Worm (Caenorhabditis elegans) whole organism, L4 larva: ENCODE measurements around the gene C55A1.6.

Source experiments
- F26F4.8 ChIP-seq: fragments of 200-800 bp; sonication (Bioruptor generic); conservative IDR thresholded peaks from 2 replicates; pipeline ENCODE4 v1.3.6; 2022; ENCODE audit warnings: missing genetic modification characterization, missing compliant biosample characterization
- R02D3.7 ChIP-seq: fragments of 150-350 bp; sonication (generic microtip); optimal IDR thresholded peaks from 3 replicates; lab custom pipeline; 2014; ENCODE audit warnings: missing biosample characterization, missing genetic modification characterization
- T20F7.1 ChIP-seq: fragments of 200-800 bp; sonication (Bioruptor generic); optimal IDR thresholded peaks from 2 replicates; lab custom pipeline; 2018; ENCODE audit warnings: mild to moderate bottlenecking, missing genetic modification characterization, missing compliant biosample characterization
- T26A8.4 ChIP-seq: fragments of 200-800 bp; sonication (Bioruptor generic); IDR thresholded peaks from 2 replicates; pipeline ENCODE4 v1.3.6; 2022; ENCODE audit warnings: missing genetic modification characterization, missing compliant biosample characterization
- Y5F2A.4 ChIP-seq: fragments of 200-800 bp; sonication (Bioruptor generic); optimal IDR thresholded peaks from 2 replicates; lab custom pipeline; 2018; ENCODE audit warnings: mild to moderate bottlenecking, missing genetic modification characterization, missing compliant biosample characterization
- ceh-28 ChIP-seq: fragments of 150-350 bp; optimal IDR thresholded peaks from 2 replicates; lab custom pipeline; 2014; ENCODE audit warnings: missing biosample characterization, missing genetic modification reagents, missing genetic modification characterization
- ceh-62 ChIP-seq: sonication (generic microtip); optimal IDR thresholded peaks from 2 replicates; lab custom pipeline; 2017; ENCODE audit warnings: missing biosample characterization, missing genetic modification characterization
- ces-1 ChIP-seq: fragments of 150-350 bp; sonication (generic microtip); optimal IDR thresholded peaks from 4 replicates; lab custom pipeline; 2014; ENCODE audit warnings: missing biosample characterization, missing genetic modification reagents, missing genetic modification characterization
- daf-16 ChIP-seq, 3 experiments: sonication (generic microtip); optimal IDR thresholded peaks; 2 replicates each; lab custom pipeline; 2016 to 2017; ENCODE audit warnings: missing genetic modification characterization in 3 of 3, missing genetic modification reagents in 3 of 3, mild to moderate bottlenecking in 2 of 3, missing compliant biosample characterization in 2 of 3, missing biosample characterization in 1 of 3, moderate library complexity in 1 of 3
- daf-19 ChIP-seq: fragments of 200-800 bp; sonication (Bioruptor generic); conservative IDR thresholded peaks from 2 replicates; pipeline ENCODE4 v1.3.6; 2022; ENCODE audit warnings: missing genetic modification characterization, missing compliant biosample characterization
- dmd-6 ChIP-seq: fragments of 200-800 bp; sonication (Bioruptor generic); IDR thresholded peaks from 2 replicates; pipeline ENCODE4 v1.3.6; 2022; ENCODE audit warnings: missing genetic modification reagents, missing genetic modification characterization, missing compliant biosample characterization
- dmd-8 ChIP-seq: fragments of 200-800 bp; sonication (Bioruptor generic); IDR thresholded peaks from 2 replicates; pipeline ENCODE4 v1.3.6; 2022; ENCODE audit warnings: missing genetic modification characterization, missing compliant biosample characterization
- dve-1 ChIP-seq: sonication (generic microtip); optimal IDR thresholded peaks from 2 replicates; lab custom pipeline; 2017; ENCODE audit warnings: antibody characterized with exemption, mild to moderate bottlenecking, missing genetic modification characterization, missing compliant biosample characterization; ENCODE audit not compliant: insufficient read depth
- gei-8 ChIP-seq: fragments of 200-800 bp; sonication (Bioruptor generic); optimal IDR thresholded peaks from 2 replicates; lab custom pipeline; 2018; ENCODE audit warnings: mild to moderate bottlenecking, missing genetic modification characterization, missing compliant biosample characterization
- hif-1 ChIP-seq, 2 experiments: sonication (generic microtip); optimal IDR thresholded peaks; 2 replicates each; lab custom pipeline; 2016 to 2017; ENCODE audit warnings: missing compliant biosample characterization in 2 of 2, missing genetic modification characterization in 2 of 2, missing genetic modification reagents in 2 of 2, missing genotype in 2 of 2, mild to moderate bottlenecking in 1 of 2
- hlh-11 ChIP-seq: fragments of 200-800 bp; sonication (Bioruptor generic); optimal IDR thresholded peaks from 2 replicates; lab custom pipeline; 2018; ENCODE audit warnings: mild to moderate bottlenecking, missing genetic modification characterization, missing compliant biosample characterization
- hlh-30 ChIP-seq: sonication (generic microtip); optimal IDR thresholded peaks from 2 replicates; lab custom pipeline; 2017; ENCODE audit warnings: antibody characterized with exemption, mild to moderate bottlenecking, missing genetic modification characterization, missing compliant biosample characterization; ENCODE audit not compliant: insufficient read depth
- lin-1 ChIP-seq: fragments of 200-800 bp; sonication (Bioruptor generic); IDR thresholded peaks from 2 replicates; pipeline ENCODE4 v1.3.6; 2022; ENCODE audit warnings: missing genetic modification reagents, missing genetic modification characterization, missing compliant biosample characterization
- lir-3 ChIP-seq: sonication (generic microtip); optimal IDR thresholded peaks from 2 replicates; lab custom pipeline; 2016; ENCODE audit warnings: mild to moderate bottlenecking, missing genetic modification characterization, missing compliant biosample characterization
- lsy-2 ChIP-seq, 2 experiments: fragments of 150-350 bp in 1 of 2; sonication (generic microtip) in 1 of 2; optimal IDR thresholded peaks; 2 replicates each; lab custom pipeline; 2014 to 2017; ENCODE audit warnings: missing biosample characterization in 2 of 2, missing genetic modification characterization in 2 of 2
- madf-5 ChIP-seq, 2 experiments: fragments of 200-800 bp; sonication (Bioruptor generic); IDR thresholded peaks; 2 replicates each; pipeline ENCODE4 v1.3.6; 2022; ENCODE audit warnings: missing compliant biosample characterization in 2 of 2, missing genetic modification characterization in 2 of 2
- madf-9 ChIP-seq: fragments of 200-800 bp; sonication (Bioruptor generic); conservative IDR thresholded peaks from 2 replicates; pipeline ENCODE4 v1.3.6; 2022; ENCODE audit warnings: missing genetic modification reagents, missing genetic modification characterization, missing compliant biosample characterization
- mdl-1 ChIP-seq, 2 experiments: fragments of 150-350 bp in 1 of 2; sonication (generic microtip) in 1 of 2; optimal IDR thresholded peaks; 2 replicates each; lab custom pipeline; 2014 to 2017; ENCODE audit warnings: missing biosample characterization in 2 of 2, missing genetic modification characterization in 2 of 2
- mdt-29 ChIP-seq: fragments of 200-800 bp; sonication (Bioruptor generic); IDR thresholded peaks from 2 replicates; pipeline ENCODE4 v1.3.6; 2022; ENCODE audit warnings: missing genetic modification reagents, missing genetic modification characterization, missing compliant biosample characterization
- mep-1 ChIP-seq: fragments of 150-350 bp; sonication (generic microtip); optimal IDR thresholded peaks from 3 replicates; lab custom pipeline; 2014; ENCODE audit warnings: missing biosample characterization, missing genetic modification characterization
- mes-2 ChIP-seq: sonication (generic microtip); optimal IDR thresholded peaks from 2 replicates; lab custom pipeline; 2016; ENCODE audit warnings: missing genotype, mild to moderate bottlenecking, missing genetic modification characterization, missing compliant biosample characterization; ENCODE audit not compliant: poor library complexity, severe bottlenecking
- mxl-2 ChIP-seq: fragments of 200-800 bp; sonication (Bioruptor generic); conservative IDR thresholded peaks from 2 replicates; pipeline ENCODE4 v1.3.6; 2022; ENCODE audit warnings: missing genetic modification reagents, missing genetic modification characterization, missing compliant biosample characterization
- mxl-3 ChIP-seq: fragments of 200-800 bp; sonication (Bioruptor generic); optimal IDR thresholded peaks from 2 replicates; lab custom pipeline; 2018; ENCODE audit warnings: mild to moderate bottlenecking, missing genetic modification characterization, missing compliant biosample characterization
- nhr-111 ChIP-seq: fragments of 200-800 bp; sonication (Bioruptor generic); optimal IDR thresholded peaks from 2 replicates; lab custom pipeline; 2018; ENCODE audit warnings: mild to moderate bottlenecking, missing genetic modification characterization, missing compliant biosample characterization
- nhr-237 ChIP-seq: sonication (generic microtip); optimal IDR thresholded peaks from 2 replicates; lab custom pipeline; 2017; ENCODE audit warnings: missing biosample characterization, missing genetic modification characterization
- nhr-28 ChIP-seq: fragments of 150-350 bp; optimal IDR thresholded peaks from 2 replicates; lab custom pipeline; 2014; ENCODE audit warnings: missing biosample characterization, missing genetic modification characterization
- nhr-48 ChIP-seq: sonication (generic microtip); optimal IDR thresholded peaks from 2 replicates; lab custom pipeline; 2016; ENCODE audit warnings: mild to moderate bottlenecking, missing genetic modification characterization, missing compliant biosample characterization
- nhr-77 ChIP-seq: fragments of 150-350 bp; optimal IDR thresholded peaks from 2 replicates; lab custom pipeline; 2014; ENCODE audit warnings: missing biosample characterization, missing genetic modification characterization
- pha-4 ChIP-seq, 2 experiments: fragments of 150-350 bp in 1 of 2; fragments of 200-800 bp in 1 of 2; sonication (Bioruptor generic) in 1 of 2; IDR thresholded peaks in 1 of 2; optimal IDR thresholded peaks in 1 of 2; 2 replicates each; pipeline versions ENCODE4 v1.3.6 to Lab custom; 2014 to 2022; ENCODE audit warnings: missing genetic modification characterization in 2 of 2, missing genetic modification reagents in 2 of 2, missing biosample characterization in 1 of 2, missing compliant biosample characterization in 1 of 2
- pqm-1 ChIP-seq: sonication (generic microtip); optimal IDR thresholded peaks from 2 replicates; lab custom pipeline; 2017; ENCODE audit warnings: missing biosample characterization, missing genetic modification characterization
- rbr-2 ChIP-seq: sonication (generic microtip); optimal IDR thresholded peaks from 2 replicates; lab custom pipeline; 2016; ENCODE audit warnings: missing genotype, missing genetic modification characterization, missing compliant biosample characterization
- saeg-2 ChIP-seq: fragments of 200-800 bp; sonication (Bioruptor generic); IDR thresholded peaks from 2 replicates; pipeline ENCODE4 v1.3.6; 2022; ENCODE audit warnings: missing genetic modification reagents, missing genetic modification characterization, missing compliant biosample characterization
- set-16 ChIP-seq: fragments of 200-800 bp; sonication (Bioruptor generic); IDR thresholded peaks from 2 replicates; pipeline ENCODE4 v1.3.6; 2022; ENCODE audit warnings: missing genetic modification reagents, missing genetic modification characterization, missing compliant biosample characterization
- snpc-4 ChIP-seq: fragments of 150-350 bp; optimal IDR thresholded peaks from 2 replicates; lab custom pipeline; 2014; ENCODE audit warnings: missing biosample characterization, missing genetic modification characterization
- spr-1 ChIP-seq: sonication (generic microtip); optimal IDR thresholded peaks from 2 replicates; lab custom pipeline; 2016; ENCODE audit warnings: mild to moderate bottlenecking, missing genetic modification characterization, missing compliant biosample characterization
- tra-1 ChIP-seq: fragments of 200-800 bp; sonication (Bioruptor generic); IDR thresholded peaks from 2 replicates; pipeline ENCODE4 v1.3.6; 2022; ENCODE audit warnings: missing genetic modification reagents, missing genetic modification characterization, missing compliant biosample characterization
- unc-62 ChIP-seq, 3 experiments: fragments of 150-350 bp in 1 of 3; sonication (generic microtip); optimal IDR thresholded peaks in 2 of 3; peaks in 1 of 3; 1 replicate in 1 of 3; 2 replicates in 2 of 3; lab custom pipeline; 2014 to 2017; ENCODE audit warnings: missing biosample characterization in 3 of 3, missing genetic modification characterization in 3 of 3, missing genetic modification reagents in 3 of 3, missing genotype in 1 of 3
- zfp-3 ChIP-seq: fragments of 200-800 bp; sonication (Bioruptor generic); conservative IDR thresholded peaks from 2 replicates; pipeline ENCODE4 v1.3.6; 2022; ENCODE audit warnings: missing genetic modification reagents, missing genetic modification characterization, missing compliant biosample characterization
- zip-2 ChIP-seq: fragments of 150-350 bp; optimal IDR thresholded peaks from 2 replicates; lab custom pipeline; 2014; ENCODE audit warnings: missing biosample characterization, missing genetic modification characterization

The C55A1.6 gene

ce11 chrV:15664053-15664661 lies 16.3 kb downstream of the C55A1.6 start (continued):
- peak; percentile 44 for TF ChIP-seq mxl-3 (GFP tag; lab: Kevin White, UChicago)
- peak in 1 of 2 experiments; percentile 42 for TF ChIP-seq lsy-2 (tag; optimal IDR thresholded peaks at IDR 0.05; lab: Kevin White, UChicago)
- TF ChIP-seq daf-16 (GFP tag; optimal IDR thresholded peaks at IDR 0.05; lab: Kevin White, UChicago) = no peak
- TF ChIP-seq daf-16 (tag; optimal IDR thresholded peaks at IDR 0.05; lab: Kevin White, UChicago) = peak; percentile 30
- TF ChIP-seq mep-1 (tag; lab: Kevin White, UChicago) = peak; percentile 55
- TF ChIP-seq mdl-1 (tag; optimal IDR thresholded peaks at IDR 0.05; lab: Kevin White, UChicago) = peak in 1 of 2 experiments; percentile 36
- TF ChIP-seq hif-1 (tag; optimal IDR thresholded peaks at IDR 0.05; lab: Kevin White, UChicago) = peak in 1 of 2 experiments; percentile 26
- TF ChIP-seq R02D3.7 (tag; lab: Kevin White, UChicago) = no peak

- TF ChIP-seq mdt-29 (GFP tag; lab: Robert Waterston, UW) (0 out of 2 replicates have a peak, but pooled peaks have one; percentile 24), ceh-28 (tag; lab: Kevin White, UChicago) (no peak), dmd-6 (GFP tag; lab: Robert Waterston, UW) (peak; percentile 99), daf-16 (GFP tag; optimal IDR thresholded peaks at IDR 0.05; lab: Kevin White, UChicago) (peak in 1 of 2 experiments; percentile 77), daf-16 (tag; optimal IDR thresholded peaks at IDR 0.05; lab: Kevin White, UChicago) (peak; percentile 99), hlh-30 (tag; lab: Kevin White, UChicago) (peak; percentile 61), dmd-8 (GFP tag; lab: Robert Waterston, UW) (no peak), madf-5 (GFP tag; IDR thresholded peaks at IDR 0.05; lab: Robert Waterston, UW) (no peak), set-16 (GFP tag; lab: Robert Waterston, UW) (no peak), mdl-1 (tag; optimal IDR thresholded peaks at IDR 0.05; lab: Kevin White, UChicago) (peak in 1 of 2 experiments; percentile 72), hif-1 (tag; optimal IDR thresholded peaks at IDR 0.05; lab: Kevin White, UChicago) (peak in 1 of 2 experiments; percentile 80), nhr-28 (peak; percentile 93), snpc-4 (tag; lab: Kevin White, UChicago) (no peak), saeg-2 (0 out of 2 replicates have a peak, but pooled peaks have one; percentile 27), hlh-11 (tag; lab: Kevin White, UChicago) (peak; percentile 96), mes-2 (tag; lab: Kevin White, UChicago) (peak; percentile 51), gei-8 (GFP tag; lab: Kevin White, UChicago) (no peak), spr-1 (tag; lab: Kevin White, UChicago) (no peak), T20F7.1 (GFP tag; lab: Kevin White, UChicago) (no peak), mxl-2 (no peak), rbr-2 (tag; lab: Kevin White, UChicago) (no peak), mxl-3 (GFP tag; lab: Kevin White, UChicago) (peak; percentile 85), madf-9 (GFP tag; lab: Robert Waterston, UW) (no peak), ces-1 (no peak), daf-19 (GFP tag; lab: Robert Waterston, UW) (no peak), pqm-1 (tag; lab: Kevin White, UChicago) (peak; percentile 90), nhr-77 (peak; percentile 82), F26F4.8 (GFP tag; lab: Robert Waterston, UW) (no peak), zfp-3 (no peak), nhr-237 (tag; lab: Kevin White, UChicago) (no peak), pha-4 (GFP tag; IDR thresholded peaks at IDR 0.05; lab: Robert Waterston, UW) (peak; percentile 50; the same call in 1 of the 2 replicates), pha-4 (tag; optimal IDR thresholded peaks at IDR 0.05; lab: Kevin White, UChicago) (no peak), lir-3 (no peak), Y5F2A.4 (no peak), unc-62 (GFP tag; optimal IDR thresholded peaks at IDR 0.05 in 1 of 2; lab: Kevin White, UChicago) (no peak), unc-62 (tag; optimal IDR thresholded peaks at IDR 0.05; lab: Kevin White, UChicago) (no peak), nhr-111 (GFP tag; lab: Kevin White, UChicago) (no peak), T26A8.4 (GFP tag; lab: Robert Waterston, UW) (no peak), lin-1 (0 out of 2 replicates have a peak, but pooled peaks have one; percentile 47), tra-1 (GFP tag; lab: Robert Waterston, UW) (peak; percentile 74), zip-2 (no peak), dve-1 (peak; percentile 96), nhr-48 (peak; percentile 68), ceh-62 (tag; lab: Kevin White, UChicago) (no peak)
Measured at ce11 chrV:15666718-15667117, 18.9 kb downstream of the C55A1.6 start.
